Worm (Caenorhabditis elegans) whole organism, L1 larva: ENCODE measurements around the gene prp-9.

Experiments used
- ceh-82 ChIP-seq, 3 experiments: fragments of 150-350 bp in 1 of 3; sonication (generic microtip) in 2 of 3; optimal IDR thresholded peaks; 2 replicates each; lab custom pipeline; 2014 to 2017; ENCODE audit warnings: missing biosample characterization in 3 of 3, missing genetic modification characterization in 3 of 3
- efl-1 ChIP-seq, 4 experiments: fragments of 150-350 bp; optimal IDR thresholded peaks in 3 of 4; peaks in 1 of 4; 1 replicate in 1 of 4; 2 replicates in 3 of 4; lab custom pipeline; 2014; ENCODE audit warnings: missing biosample characterization in 2 of 4, missing genetic modification characterization in 2 of 4, missing genetic modification reagents in 2 of 4
- elt-2 ChIP-seq: sonication (generic microtip); optimal IDR thresholded peaks from 2 replicates; lab custom pipeline; 2016; ENCODE audit warnings: missing genetic modification characterization, mild to moderate bottlenecking, inconsistent platforms, missing compliant biosample characterization, missing genetic modification reagents
- hlh-4 ChIP-seq: sonication (generic microtip); optimal IDR thresholded peaks from 2 replicates; lab custom pipeline; 2016; ENCODE audit warnings: mild to moderate bottlenecking, missing genetic modification characterization, missing compliant biosample characterization
- lin-35 ChIP-seq, 2 experiments: fragments of 150-350 bp; optimal IDR thresholded peaks; 2 replicates each; lab custom pipeline; 2014; ENCODE audit warnings: missing biosample characterization in 2 of 2, missing genetic modification characterization in 2 of 2, missing genetic modification reagents in 2 of 2
- mdl-1 ChIP-seq, 2 experiments: fragments of 150-350 bp; optimal IDR thresholded peaks; 2 replicates each; lab custom pipeline; 2014 to 2017; ENCODE audit warnings: missing biosample characterization in 2 of 2, missing genetic modification characterization in 2 of 2, inconsistent platforms in 1 of 2
- mep-1 ChIP-seq: fragments of 150-350 bp; optimal IDR thresholded peaks from 2 replicates; lab custom pipeline; 2014; ENCODE audit warnings: missing biosample characterization, missing genetic modification characterization
- nhr-71 ChIP-seq: sonication (generic microtip); optimal IDR thresholded peaks from 2 replicates; lab custom pipeline; 2016; ENCODE audit warnings: mild to moderate bottlenecking, missing genetic modification characterization, moderate library complexity, missing compliant biosample characterization
- pag-3 ChIP-seq: sonication (generic microtip); optimal IDR thresholded peaks from 2 replicates; lab custom pipeline; 2017; ENCODE audit warnings: missing genetic modification characterization, mild to moderate bottlenecking, missing compliant biosample characterization, antibody characterized with exemption, borderline replicate concordance; ENCODE audit not compliant: insufficient read depth

DNA sequence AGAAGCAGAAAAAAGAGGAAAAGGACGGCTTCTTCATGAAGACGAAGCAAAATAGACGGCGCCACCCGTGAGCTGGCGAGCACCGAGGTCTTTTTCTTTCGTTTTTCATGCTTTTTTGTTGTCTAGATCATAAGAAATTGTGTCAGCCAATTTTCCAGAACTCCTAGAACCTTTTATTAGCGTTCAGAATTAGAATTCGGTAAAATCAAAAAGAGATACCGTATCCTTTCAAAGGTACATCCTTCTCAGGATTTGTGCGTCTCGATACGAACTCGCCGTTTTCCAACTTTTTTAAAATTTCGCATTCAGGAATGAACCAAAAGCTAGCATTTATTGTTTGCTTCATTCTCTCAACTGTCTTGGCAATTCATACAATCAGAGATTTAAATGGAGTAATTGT, 47.8 kb upstream of the prp-9 start, which contains the start of gene F54C9.7:
- TF ChIP-seq lin-35 (GFP tag; optimal IDR thresholded peaks at IDR 0.05; lab: Kevin White, UChicago) (no peak), ceh-82 (tag; optimal IDR thresholded peaks at IDR 0.05; lab: Kevin White, UChicago) (no peak), nhr-71 (tag; lab: Kevin White, UChicago) (no peak), hlh-4 (tag; lab: Kevin White, UChicago) (no peak), elt-2 (no peak), mep-1 (no peak), pag-3 (tag; lab: Kevin White, UChicago) (no peak), mdl-1 (tag; optimal IDR thresholded peaks at IDR 0.05; lab: Kevin White, UChicago) (no peak), efl-1 (optimal IDR thresholded peaks at IDR 0.05; lab: Kevin White, UChicago) (no peak), efl-1 (GFP tag; optimal IDR thresholded peaks at IDR 0.05 in 1 of 2; lab: Kevin White, UChicago) (no peak)
